Worm (Caenorhabditis elegans): ENCODE results near the gene F47G9.6.

DNA sequence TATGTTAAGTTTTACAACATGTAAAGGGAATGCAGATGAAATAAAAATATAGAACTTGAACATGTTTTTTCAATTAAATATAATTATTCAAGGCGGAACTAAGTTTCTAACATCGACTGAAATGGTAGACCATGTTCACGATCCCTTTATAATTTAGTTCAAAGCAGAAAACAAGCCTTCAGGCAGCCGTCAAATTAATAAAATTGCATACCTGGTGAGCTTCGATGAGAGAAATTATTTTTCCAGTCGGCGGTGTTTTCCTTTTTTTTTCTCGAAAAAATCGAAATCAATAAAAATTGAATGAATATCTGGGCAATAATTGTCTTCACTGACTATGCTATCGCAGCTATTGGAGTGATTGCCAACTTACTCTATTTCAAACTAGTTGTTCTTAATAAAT is 38.3 kb upstream of the F47G9.6 start, which contains the start of gene C03E10.1:
- no peak for TF ChIP-seq T07F8.4 (tag; optimal IDR thresholded peaks at IDR 0.05)
- no peak for TF ChIP-seq ceh-58 (GFP tag; IDR thresholded peaks at IDR 0.05)
- no peak for TF ChIP-seq repo-1 (tag; optimal IDR thresholded peaks at IDR 0.05)
- no peak for TF ChIP-seq nhr-90 (tag; optimal IDR thresholded peaks at IDR 0.05)
- TF ChIP-seq unc-62 (GFP tag; optimal IDR thresholded peaks at IDR 0.05) = no peak
- TF ChIP-seq mxl-1 (tag; optimal IDR thresholded peaks at IDR 0.05) = no peak
- no peak for TF ChIP-seq attf-3 (GFP tag; conservative IDR thresholded peaks at IDR 0.05)
- TF ChIP-seq hmg-1.2 (GFP tag; IDR thresholded peaks at IDR 0.05) = no peak
- no peak for TF ChIP-seq ztf-22 (GFP tag; optimal IDR thresholded peaks at IDR 0.05)
- no peak for TF ChIP-seq F22D6.2 (tag; optimal IDR thresholded peaks at IDR 0.05)
- no peak for TF ChIP-seq him-1 (tag; optimal IDR thresholded peaks at IDR 0.05)
- no peak for TF ChIP-seq lsl-1 (GFP tag; optimal IDR thresholded peaks at IDR 0.05)

Data from whole organism, young adult.